Worm (Caenorhabditis elegans) whole organism, L3 larva: ENCODE measurements around the gene lips-6.

Experiments used
- R02D3.7 ChIP-seq: fragments of 150-350 bp; optimal IDR thresholded peaks from 2 replicates; lab custom pipeline; 2014; ENCODE audit warnings: missing biosample characterization, missing genetic modification characterization
- ZK546.5 ChIP-seq: sonication (generic microtip); optimal IDR thresholded peaks from 2 replicates; lab custom pipeline; 2017; ENCODE audit warnings: missing biosample characterization, missing genetic modification characterization
- ama-1 ChIP-seq: fragments of 150-350 bp; optimal IDR thresholded peaks from 2 replicates; lab custom pipeline; 2018
- ceh-16 ChIP-seq: sonication (generic microtip); optimal IDR thresholded peaks from 2 replicates; lab custom pipeline; 2017; ENCODE audit warnings: missing biosample characterization, missing genetic modification characterization
- ceh-28 ChIP-seq: fragments of 150-350 bp; optimal IDR thresholded peaks from 2 replicates; lab custom pipeline; 2014; ENCODE audit warnings: missing biosample characterization, missing genetic modification reagents, missing genetic modification characterization
- ceh-82 ChIP-seq: fragments of 150-350 bp; optimal IDR thresholded peaks from 2 replicates; lab custom pipeline; 2014; ENCODE audit warnings: missing biosample characterization, missing genetic modification characterization
- ceh-9 ChIP-seq: sonication (generic microtip); optimal IDR thresholded peaks from 2 replicates; lab custom pipeline; 2018; ENCODE audit warnings: missing biosample characterization, missing genetic modification characterization
- daf-12 ChIP-seq: fragments of 150-350 bp; optimal IDR thresholded peaks from 2 replicates; lab custom pipeline; 2014; ENCODE audit warnings: missing biosample characterization, missing genetic modification reagents, missing genetic modification characterization
- egl-27 ChIP-seq: sonication (generic microtip); optimal IDR thresholded peaks from 4 replicates; lab custom pipeline; 2017; ENCODE audit warnings: missing biosample characterization, missing genetic modification reagents, missing genetic modification characterization
- egl-5 ChIP-seq: fragments of 150-350 bp; optimal IDR thresholded peaks from 2 replicates; lab custom pipeline; 2017; ENCODE audit warnings: missing biosample characterization, missing genetic modification reagents, missing genetic modification characterization, inconsistent platforms
- elt-1 ChIP-seq: fragments of 150-350 bp; optimal IDR thresholded peaks from 2 replicates; lab custom pipeline; 2014; ENCODE audit warnings: missing biosample characterization, missing genetic modification characterization
- elt-2 ChIP-seq: sonication (generic microtip); optimal IDR thresholded peaks from 2 replicates; lab custom pipeline; 2016; ENCODE audit warnings: missing genetic modification reagents, mild to moderate bottlenecking, missing genetic modification characterization, missing compliant biosample characterization
- elt-3 ChIP-seq, 3 experiments: fragments of 150-350 bp in 1 of 3; sonication (generic microtip) in 2 of 3; optimal IDR thresholded peaks; 2 replicates in 2 of 3; 4 replicates in 1 of 3; lab custom pipeline; 2014 to 2017; ENCODE audit warnings: missing biosample characterization in 3 of 3, missing genetic modification characterization in 3 of 3
- fkh-10 ChIP-seq: sonication (generic microtip); optimal IDR thresholded peaks from 2 replicates; lab custom pipeline; 2017; ENCODE audit warnings: missing biosample characterization, missing genetic modification reagents, missing genetic modification characterization
- fkh-2 ChIP-seq: fragments of 150-350 bp; optimal IDR thresholded peaks from 2 replicates; lab custom pipeline; 2014; ENCODE audit warnings: missing biosample characterization, missing genetic modification reagents, missing genetic modification characterization
- fos-1 ChIP-seq: fragments of 150-350 bp; optimal IDR thresholded peaks from 2 replicates; lab custom pipeline; 2014; ENCODE audit warnings: missing biosample characterization, missing genetic modification characterization
- jun-1 ChIP-seq: fragments of 150-350 bp; optimal IDR thresholded peaks from 2 replicates; lab custom pipeline; 2014; ENCODE audit warnings: missing biosample characterization, missing genetic modification reagents, missing genetic modification characterization
- lin-15B ChIP-seq: fragments of 150-350 bp; optimal IDR thresholded peaks from 2 replicates; lab custom pipeline; 2014; ENCODE audit warnings: missing biosample characterization, missing genetic modification characterization
- lin-39 ChIP-seq: fragments of 150-350 bp; optimal IDR thresholded peaks from 2 replicates; lab custom pipeline; 2018; ENCODE audit warnings: missing biosample characterization, missing genetic modification reagents, missing genetic modification characterization
- lsy-12 ChIP-seq: sonication (generic microtip); optimal IDR thresholded peaks from 2 replicates; lab custom pipeline; 2016; ENCODE audit warnings: mild to moderate bottlenecking, missing genetic modification characterization, missing compliant biosample characterization
- mdl-1 ChIP-seq: fragments of 150-350 bp; optimal IDR thresholded peaks from 2 replicates; lab custom pipeline; 2014; ENCODE audit warnings: missing biosample characterization, missing genetic modification characterization
- nfya-1 ChIP-seq: sonication (generic microtip); optimal IDR thresholded peaks from 2 replicates; lab custom pipeline; 2017; ENCODE audit warnings: missing genetic modification characterization, mild to moderate bottlenecking, missing compliant biosample characterization, antibody characterized with exemption, moderate library complexity; ENCODE audit not compliant: insufficient read depth
- nhr-11 ChIP-seq: fragments of 150-350 bp; optimal IDR thresholded peaks from 2 replicates; lab custom pipeline; 2014; ENCODE audit warnings: missing biosample characterization, missing genetic modification characterization
- nhr-12 ChIP-seq: fragments of 150-350 bp; optimal IDR thresholded peaks from 2 replicates; lab custom pipeline; 2014; ENCODE audit warnings: missing biosample characterization, missing genetic modification characterization
- nhr-23 ChIP-seq: fragments of 150-350 bp; optimal IDR thresholded peaks from 2 replicates; lab custom pipeline; 2014; ENCODE audit warnings: missing biosample characterization, missing genetic modification reagents, missing genetic modification characterization
- nhr-237 ChIP-seq: fragments of 150-350 bp; optimal IDR thresholded peaks from 2 replicates; lab custom pipeline; 2014; ENCODE audit warnings: missing biosample characterization, missing genetic modification characterization
- nhr-25 ChIP-seq: sonication (generic microtip); optimal IDR thresholded peaks from 2 replicates; lab custom pipeline; 2017; ENCODE audit warnings: missing biosample characterization, missing genetic modification characterization
- nhr-28 ChIP-seq: fragments of 150-350 bp; optimal IDR thresholded peaks from 2 replicates; lab custom pipeline; 2014; ENCODE audit warnings: missing biosample characterization, missing genetic modification characterization
- nhr-43 ChIP-seq: sonication (generic microtip); optimal IDR thresholded peaks from 2 replicates; lab custom pipeline; 2016; ENCODE audit warnings: mild to moderate bottlenecking, missing genetic modification characterization, missing compliant biosample characterization; ENCODE audit not compliant: poor library complexity, severe bottlenecking
- nhr-67 ChIP-seq: fragments of 150-350 bp; optimal IDR thresholded peaks from 2 replicates; lab custom pipeline; 2014; ENCODE audit warnings: missing biosample characterization, missing genetic modification characterization
- nhr-76 ChIP-seq: fragments of 150-350 bp; sonication (generic microtip); optimal IDR thresholded peaks from 5 replicates; lab custom pipeline; 2014; ENCODE audit warnings: missing biosample characterization, missing genetic modification characterization
- nhr-77 ChIP-seq: fragments of 150-350 bp; optimal IDR thresholded peaks from 2 replicates; lab custom pipeline; 2014; ENCODE audit warnings: missing biosample characterization, missing genetic modification characterization
- pha-4 ChIP-seq: fragments of 150-350 bp; optimal IDR thresholded peaks from 2 replicates; lab custom pipeline; 2014; ENCODE audit warnings: missing biosample characterization, missing genetic modification reagents, missing genetic modification characterization
- pqm-1 ChIP-seq: fragments of 150-350 bp; optimal IDR thresholded peaks from 2 replicates; lab custom pipeline; 2017; ENCODE audit warnings: missing biosample characterization, missing genetic modification characterization, inconsistent platforms
- sea-2 ChIP-seq: fragments of 150-350 bp; sonication (generic microtip); optimal IDR thresholded peaks from 4 replicates; lab custom pipeline; 2014; ENCODE audit warnings: missing biosample characterization, missing genetic modification reagents, missing genetic modification characterization
- snpc-4 ChIP-seq: fragments of 150-350 bp; optimal IDR thresholded peaks from 2 replicates; lab custom pipeline; 2014; ENCODE audit warnings: missing biosample characterization, missing genetic modification characterization
- tbx-2 ChIP-seq: sonication (generic microtip); optimal IDR thresholded peaks from 2 replicates; lab custom pipeline; 2016; ENCODE audit warnings: mild to moderate bottlenecking, missing genetic modification characterization, missing compliant biosample characterization
- unc-39 ChIP-seq: sonication (generic microtip); optimal IDR thresholded peaks from 4 replicates; lab custom pipeline; 2017; ENCODE audit warnings: missing biosample characterization, missing genetic modification characterization
- unc-62 ChIP-seq: fragments of 150-350 bp; sonication (generic microtip); optimal IDR thresholded peaks from 4 replicates; lab custom pipeline; 2014; ENCODE audit warnings: missing biosample characterization, missing genetic modification reagents, missing genetic modification characterization
- zag-1 ChIP-seq: fragments of 150-350 bp; optimal IDR thresholded peaks from 2 replicates; lab custom pipeline; 2014; ENCODE audit warnings: missing biosample characterization, missing genetic modification characterization
- ztf-11 ChIP-seq: fragments of 150-350 bp; optimal IDR thresholded peaks from 2 replicates; lab custom pipeline; 2014; ENCODE audit warnings: missing biosample characterization, missing genetic modification characterization

The lips-6 gene

ce11 chrIV:12044844-12045738, 29.6 kb upstream of the lips-6 start:
- TF ChIP-seq nhr-43 (tag; lab: Kevin White, UChicago) (peak; percentile 62), nhr-237 (tag; lab: Kevin White, UChicago) (no peak), unc-62 (GFP tag; lab: Kevin White, UChicago) (no peak), lin-15B (tag; lab: Kevin White, UChicago) (no peak), pha-4 (tag; lab: Kevin White, UChicago) (no peak), nhr-12 (tag; lab: Kevin White, UChicago) (no peak), nhr-23 (tag; lab: Kevin White, UChicago) (peak; percentile 60), pqm-1 (tag; lab: Kevin White, UChicago) (peak; percentile 16), ama-1 (no peak), ZK546.5 (tag; lab: Kevin White, UChicago) (no peak), elt-1 (peak; percentile 8), egl-27 (no peak), elt-2 (tag; lab: Kevin White, UChicago) (peak; percentile 19), ceh-28 (no peak)

- TF ChIP-seq ceh-28 (no peak), elt-2 (tag; lab: Kevin White, UChicago) (peak; percentile 39), pqm-1 (tag; lab: Kevin White, UChicago) (peak; percentile 4)
These were observed 27.6 kb upstream of the lips-6 start for ce11 chrIV:12043054-12043453.

DNA sequence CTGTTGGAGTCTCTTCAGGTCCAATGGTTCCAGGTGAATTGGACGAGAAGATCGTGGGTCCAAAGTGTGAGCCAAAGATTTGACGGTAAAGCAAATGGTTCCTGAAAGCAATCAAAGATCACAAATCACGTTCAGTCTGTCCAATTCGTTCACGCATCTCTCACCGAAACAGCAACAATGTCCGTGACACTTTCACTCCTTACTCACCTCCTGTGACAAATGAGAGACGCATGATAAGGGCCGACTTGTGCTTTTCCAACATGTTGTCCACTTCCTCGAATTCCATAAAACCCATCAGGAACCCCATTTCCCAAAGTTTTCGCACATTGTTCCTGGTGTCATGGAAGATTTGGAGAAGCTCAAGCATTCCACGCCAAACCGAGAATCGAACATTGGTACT, 24.9 kb upstream of the lips-6 start:
- no peak for TF ChIP-seq nhr-11 (tag; lab: Kevin White, UChicago)
- no peak for TF ChIP-seq egl-27
- no peak for TF ChIP-seq elt-3 (tag; optimal IDR thresholded peaks at IDR 0.05; lab: Kevin White, UChicago)
- no peak for TF ChIP-seq unc-39
- no peak for TF ChIP-seq ceh-82
- no peak for TF ChIP-seq fkh-10 (GFP tag; lab: Kevin White, UChicago)
- no peak for TF ChIP-seq pha-4 (tag; lab: Kevin White, UChicago)
- TF ChIP-seq egl-5 = no peak
- TF ChIP-seq elt-2 (tag; lab: Kevin White, UChicago) = no peak
- TF ChIP-seq daf-12 (tag; lab: Kevin White, UChicago) = no peak
- no peak for TF ChIP-seq lin-39 (tag; lab: Kevin White, UChicago)
- TF ChIP-seq ama-1 = no peak
- TF ChIP-seq snpc-4 = no peak
- no peak for TF ChIP-seq nfya-1 (tag; lab: Kevin White, UChicago)
- TF ChIP-seq fkh-2 (tag; lab: Kevin White, UChicago) = no peak
- no peak for TF ChIP-seq nhr-76 (tag; lab: Kevin White, UChicago)
- TF ChIP-seq nhr-25 (tag; lab: Kevin White, UChicago) = no peak

ce11 chrIV:12036924-12037323, 21.4 kb upstream of the lips-6 start:
- no peak for TF ChIP-seq ceh-9
- no peak for TF ChIP-seq lin-15B (tag; lab: Kevin White, UChicago)
- TF ChIP-seq fkh-10 (GFP tag; lab: Kevin White, UChicago) = no peak
- TF ChIP-seq zag-1 (tag; lab: Kevin White, UChicago) = no peak
- TF ChIP-seq jun-1 (tag; lab: Kevin White, UChicago) = no peak
- no peak for TF ChIP-seq ZK546.5 (tag; lab: Kevin White, UChicago)
- no peak for TF ChIP-seq ztf-11 (tag; lab: Kevin White, UChicago)
- TF ChIP-seq pqm-1 (tag; lab: Kevin White, UChicago) = no peak
- TF ChIP-seq sea-2 (GFP tag; lab: Kevin White, UChicago) = no peak
- no peak for TF ChIP-seq nhr-77 (tag; lab: Kevin White, UChicago)
- no peak for TF ChIP-seq nhr-23 (tag; lab: Kevin White, UChicago)
- no peak for TF ChIP-seq mdl-1 (tag; lab: Kevin White, UChicago)
- TF ChIP-seq nhr-12 (tag; lab: Kevin White, UChicago) = no peak
- no peak for TF ChIP-seq R02D3.7
- TF ChIP-seq nhr-11 (tag; lab: Kevin White, UChicago) = no peak
- peak; percentile 5 for TF ChIP-seq lsy-12 (tag; lab: Kevin White, UChicago)
- peak; percentile 91 for TF ChIP-seq ama-1
- TF ChIP-seq nhr-43 (tag; lab: Kevin White, UChicago) = peak; percentile 20
- no peak for TF ChIP-seq nhr-237 (tag; lab: Kevin White, UChicago)
- TF ChIP-seq nhr-67 (tag; lab: Kevin White, UChicago) = no peak
- no peak for TF ChIP-seq ceh-16 (tag; lab: Kevin White, UChicago)
- TF ChIP-seq elt-3 (tag; optimal IDR thresholded peaks at IDR 0.05; lab: Kevin White, UChicago) = peak in 1 of 3 experiments; percentile 9
- TF ChIP-seq nhr-76 (tag; lab: Kevin White, UChicago) = no peak
- no peak for TF ChIP-seq nfya-1 (tag; lab: Kevin White, UChicago)
- TF ChIP-seq egl-27 = no peak
- TF ChIP-seq unc-62 (GFP tag; lab: Kevin White, UChicago) = no peak
- no peak for TF ChIP-seq elt-1
- TF ChIP-seq ceh-28 = no peak
- TF ChIP-seq snpc-4 = no peak
- TF ChIP-seq nhr-25 (tag; lab: Kevin White, UChicago) = peak; percentile 42
- TF ChIP-seq fos-1 (tag; lab: Kevin White, UChicago) = no peak
- no peak for TF ChIP-seq unc-39
- TF ChIP-seq nhr-28 (tag; lab: Kevin White, UChicago) = no peak
- TF ChIP-seq lin-39 (tag; lab: Kevin White, UChicago) = no peak
- no peak for TF ChIP-seq daf-12 (tag; lab: Kevin White, UChicago)
- peak; percentile 19 for TF ChIP-seq elt-2 (tag; lab: Kevin White, UChicago)
- peak; percentile 56 for TF ChIP-seq tbx-2 (tag; lab: Kevin White, UChicago)
- TF ChIP-seq ceh-82 = no peak
- TF ChIP-seq egl-5 = no peak
